Worm (Caenorhabditis elegans): ENCODE data around the gene T01B7.5.
A peak's percentile ranks its signal among the peaks of the same experiment; 100 is the strongest.

T01B7.5 gene

ce11 chrII:8766475-8766874, 49.8 kb downstream of the T01B7.5 start, which contains the start of the genes nsph-1.1 and K08F8.15:
Gene nsph-1.1, plus strand, starts transcription at chrII:8766775.
Gene K08F8.15, plus strand, starts transcription at chrII:8766809.
- TF ChIP-seq nhr-23 (tag; optimal IDR thresholded peaks at IDR 0.05), result no peak
- no peak for TF ChIP-seq ceh-28 (tag; optimal IDR thresholded peaks at IDR 0.05)
- no peak for TF ChIP-seq unc-39 (tag; optimal IDR thresholded peaks at IDR 0.05)
- no peak for TF ChIP-seq nhr-43 (tag; optimal IDR thresholded peaks at IDR 0.05; ENCODE audit: poor library complexity, severe bottlenecking)
- TF ChIP-seq skn-1 (tag; optimal IDR thresholded peaks at IDR 0.05), result no peak
- no peak for TF ChIP-seq ZK546.5 (tag; optimal IDR thresholded peaks at IDR 0.05)
- TF ChIP-seq elt-2 (tag; optimal IDR thresholded peaks at IDR 0.05), result no peak
- no peak for TF ChIP-seq tbx-2 (tag; optimal IDR thresholded peaks at IDR 0.05)

- no peak for TF ChIP-seq skn-1 (tag; optimal IDR thresholded peaks at IDR 0.05)
- TF ChIP-seq mdl-1 (tag; optimal IDR thresholded peaks at IDR 0.05), result no peak
- no peak for TF ChIP-seq aly-2 (tag; optimal IDR thresholded peaks at IDR 0.05)
- TF ChIP-seq zag-1 (tag; optimal IDR thresholded peaks at IDR 0.05), result no peak
- TF ChIP-seq daf-12 (tag; optimal IDR thresholded peaks at IDR 0.05), result no peak
- no peak for TF ChIP-seq nhr-76 (tag; optimal IDR thresholded peaks at IDR 0.05)
- TF ChIP-seq R02D3.7 (tag; optimal IDR thresholded peaks at IDR 0.05), result no peak
- no peak for TF ChIP-seq elt-2 (tag; optimal IDR thresholded peaks at IDR 0.05)
- no peak for TF ChIP-seq nhr-11 (tag; optimal IDR thresholded peaks at IDR 0.05)
- no peak for TF ChIP-seq lin-15B (tag; optimal IDR thresholded peaks at IDR 0.05)
- TF ChIP-seq nhr-43 (tag; optimal IDR thresholded peaks at IDR 0.05; ENCODE audit: poor library complexity, severe bottlenecking), result no peak
- TF ChIP-seq elt-3 (tag; optimal IDR thresholded peaks at IDR 0.05), result no peak
- TF ChIP-seq pha-4 (tag; optimal IDR thresholded peaks at IDR 0.05), result no peak
- TF ChIP-seq snpc-4 (tag; optimal IDR thresholded peaks at IDR 0.05), result no peak
- TF ChIP-seq ceh-82 (tag; optimal IDR thresholded peaks at IDR 0.05), result no peak
- no peak for TF ChIP-seq nhr-25 (tag; optimal IDR thresholded peaks at IDR 0.05)
- no peak for TF ChIP-seq nhr-28 (tag; optimal IDR thresholded peaks at IDR 0.05)
- no peak for TF ChIP-seq jun-1 (tag; optimal IDR thresholded peaks at IDR 0.05)
- TF ChIP-seq ztf-4 (tag; optimal IDR thresholded peaks at IDR 0.05), result no peak
These were observed 50.3 kb downstream of the T01B7.5 start, which contains the start of gene pah-1 for ce11 chrII:8766897-8767296. Gene pah-1, minus strand, starts transcription at chrII:8766997.

ce11 chrII:8769375-8769774, 52.7 kb downstream of the T01B7.5 start:
- TF ChIP-seq pha-4 (tag; optimal IDR thresholded peaks at IDR 0.05) (peak; percentile 44), mml-1 (tag; optimal IDR thresholded peaks at IDR 0.05) (no peak), ztf-4 (tag; optimal IDR thresholded peaks at IDR 0.05) (no peak), hmg-11 (tag; optimal IDR thresholded peaks at IDR 0.05) (peak; percentile 57), mdl-1 (tag; optimal IDR thresholded peaks at IDR 0.05) (no peak), nhr-28 (tag; optimal IDR thresholded peaks at IDR 0.05) (no peak), R02D3.7 (tag; optimal IDR thresholded peaks at IDR 0.05) (no peak), pqm-1 (tag; optimal IDR thresholded peaks at IDR 0.05) (peak; percentile 18), daf-12 (tag; optimal IDR thresholded peaks at IDR 0.05) (no peak), ztf-11 (tag; optimal IDR thresholded peaks at IDR 0.05) (no peak), nhr-237 (tag; optimal IDR thresholded peaks at IDR 0.05) (no peak), nfya-1 (tag; optimal IDR thresholded peaks at IDR 0.05; ENCODE audit: insufficient read depth) (peak; percentile 26), jun-1 (tag; optimal IDR thresholded peaks at IDR 0.05) (no peak), ama-1 (optimal IDR thresholded peaks at IDR 0.05) (no peak), lin-39 (tag; optimal IDR thresholded peaks at IDR 0.05) (no peak), unc-39 (tag; optimal IDR thresholded peaks at IDR 0.05) (no peak), elt-2 (tag; optimal IDR thresholded peaks at IDR 0.05) (peak; percentile 5), aly-2 (tag; optimal IDR thresholded peaks at IDR 0.05) (no peak), nhr-76 (tag; optimal IDR thresholded peaks at IDR 0.05) (no peak), ceh-9 (tag; optimal IDR thresholded peaks at IDR 0.05) (no peak), nhr-12 (tag; optimal IDR thresholded peaks at IDR 0.05) (no peak), eor-1 (tag; optimal IDR thresholded peaks at IDR 0.05) (no peak), skn-1 (tag; optimal IDR thresholded peaks at IDR 0.05) (no peak), nhr-25 (tag; optimal IDR thresholded peaks at IDR 0.05) (no peak), lin-15B (tag; optimal IDR thresholded peaks at IDR 0.05) (no peak), snpc-4 (tag; optimal IDR thresholded peaks at IDR 0.05) (no peak), lsy-12 (tag; optimal IDR thresholded peaks at IDR 0.05) (no peak), fkh-2 (tag; optimal IDR thresholded peaks at IDR 0.05) (no peak), nhr-43 (tag; optimal IDR thresholded peaks at IDR 0.05; ENCODE audit: poor library complexity, severe bottlenecking) (no peak), ceh-82 (tag; optimal IDR thresholded peaks at IDR 0.05) (no peak), nhr-67 (tag; optimal IDR thresholded peaks at IDR 0.05) (no peak), egl-5 (tag; optimal IDR thresholded peaks at IDR 0.05) (no peak), ceh-28 (tag; optimal IDR thresholded peaks at IDR 0.05) (no peak), nhr-11 (tag; optimal IDR thresholded peaks at IDR 0.05) (no peak), fkh-10 (GFP tag; optimal IDR thresholded peaks at IDR 0.05) (no peak), elt-1 (tag; optimal IDR thresholded peaks at IDR 0.05) (no peak), tbx-2 (tag; optimal IDR thresholded peaks at IDR 0.05) (no peak), nhr-23 (tag; optimal IDR thresholded peaks at IDR 0.05) (no peak), ZK546.5 (tag; optimal IDR thresholded peaks at IDR 0.05) (no peak), nhr-77 (tag; optimal IDR thresholded peaks at IDR 0.05) (no peak), elt-3 (tag; optimal IDR thresholded peaks at IDR 0.05) (no peak)
